Worm (Caenorhabditis elegans) whole organism, midembryonic: ENCODE measurements around the gene acox-1.6.

Experiments
- T22C8.4 ChIP-seq: fragments of 200-800 bp; sonication (Bioruptor generic); IDR thresholded peaks from 2 replicates; pipeline ENCODE4 v1.3.6; 2022; ENCODE audit warnings: missing genetic modification characterization, missing compliant biosample characterization
- cog-1 ChIP-seq: sonication (generic microtip); optimal IDR thresholded peaks from 2 replicates; lab custom pipeline; 2016; ENCODE audit warnings: missing genetic modification characterization, missing compliant biosample characterization
- flt-1 ChIP-seq: fragments of 200-800 bp; sonication (Bioruptor generic); IDR thresholded peaks from 2 replicates; pipeline ENCODE4 v1.3.6; 2022; ENCODE audit warnings: missing genetic modification characterization, missing compliant biosample characterization
- klf-2 ChIP-seq: fragments of 200-800 bp; sonication (Bioruptor generic); conservative IDR thresholded peaks from 2 replicates; pipeline ENCODE4 v1.3.6; 2022; ENCODE audit warnings: missing genetic modification reagents, missing genetic modification characterization, missing compliant biosample characterization
- med-1 ChIP-seq: sonication (generic microtip); optimal IDR thresholded peaks from 2 replicates; lab custom pipeline; 2017; ENCODE audit warnings: missing genetic modification characterization, mild to moderate bottlenecking, missing compliant biosample characterization, antibody characterized with exemption, missing genetic modification reagents; ENCODE audit not compliant: insufficient read depth
- ref-1 ChIP-seq: fragments of 200-800 bp; sonication (Bioruptor generic); conservative IDR thresholded peaks from 2 replicates; pipeline ENCODE4 v1.3.6; 2022; ENCODE audit warnings: missing genetic modification reagents, missing genetic modification characterization, missing compliant biosample characterization
- tab-1 ChIP-seq: fragments of 200-800 bp; sonication (Bioruptor generic); IDR thresholded peaks from 2 replicates; pipeline ENCODE4 v1.3.6; 2022; ENCODE audit warnings: missing genetic modification characterization, missing compliant biosample characterization
- ztf-23 ChIP-seq: fragments of 200-800 bp; sonication (Bioruptor generic); IDR thresholded peaks from 2 replicates; pipeline ENCODE4 v1.3.6; 2022; ENCODE audit warnings: missing genetic modification reagents, missing genetic modification characterization, missing compliant biosample characterization
- ztf-29 ChIP-seq: fragments of 200-800 bp; sonication (Bioruptor generic); IDR thresholded peaks from 2 replicates; pipeline ENCODE4 v1.3.6; 2022; ENCODE audit warnings: missing genetic modification reagents, missing genetic modification characterization, missing compliant biosample characterization

acox-1.6 gene

DNA sequence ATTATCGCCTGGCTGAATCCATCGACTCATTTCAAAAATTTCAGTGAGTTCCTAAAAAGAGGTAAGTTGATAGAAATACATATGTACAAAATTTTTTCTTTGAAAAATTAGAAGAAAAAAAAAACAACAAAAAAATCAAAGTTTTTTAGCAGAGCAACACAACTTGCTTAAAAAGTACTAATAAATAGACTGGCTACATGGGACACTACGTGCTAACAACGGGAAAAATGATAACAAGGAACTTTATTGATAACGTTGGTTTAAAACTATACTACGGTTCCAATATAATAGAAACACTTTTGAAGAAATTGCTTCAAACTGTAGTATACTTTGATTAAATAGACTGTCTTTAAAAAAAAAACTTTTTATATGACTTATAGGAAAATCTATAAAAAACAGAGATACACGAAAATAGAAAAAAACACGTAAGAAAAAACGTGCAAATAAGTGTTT lies at the start of gene acox-1.6:
TSS of gene acox-1.6 (minus strand) at position 51 of the 453 bp plus-strand sequence.
- no peak for TF ChIP-seq flt-1 (GFP tag; lab: Robert Waterston, UW)
- TF ChIP-seq cog-1 (tag; lab: Kevin White, UChicago) = no peak
- no peak for TF ChIP-seq klf-2
- no peak for TF ChIP-seq med-1 (GFP tag; lab: Kevin White, UChicago)
- TF ChIP-seq ref-1 (GFP tag; lab: Robert Waterston, UW) = no peak
- TF ChIP-seq ztf-29 (GFP tag; lab: Robert Waterston, UW) = no peak
- TF ChIP-seq T22C8.4 (GFP tag; lab: Robert Waterston, UW) = no peak
- no peak for TF ChIP-seq ztf-23 (GFP tag; lab: Robert Waterston, UW)
- TF ChIP-seq tab-1 (GFP tag; lab: Robert Waterston, UW) = no peak

- TF ChIP-seq ztf-29 (GFP tag; lab: Robert Waterston, UW) = no peak
- no peak for TF ChIP-seq ztf-23 (GFP tag; lab: Robert Waterston, UW)
- TF ChIP-seq klf-2 = no peak
- no peak for TF ChIP-seq flt-1 (GFP tag; lab: Robert Waterston, UW)
- TF ChIP-seq tab-1 (GFP tag; lab: Robert Waterston, UW) = no peak
- no peak for TF ChIP-seq ref-1 (GFP tag; lab: Robert Waterston, UW)
- no peak for TF ChIP-seq cog-1 (tag; lab: Kevin White, UChicago)
- no peak for TF ChIP-seq T22C8.4 (GFP tag; lab: Robert Waterston, UW)
- no peak for TF ChIP-seq med-1 (GFP tag; lab: Kevin White, UChicago)
Observed at ce11 chrX:15887989-15888388, 49.6 kb upstream of the acox-1.6 start.

- TF ChIP-seq T22C8.4 (GFP tag; lab: Robert Waterston, UW) = no peak
Observed at ce11 chrX:15887495-15887894, 49.1 kb upstream of the acox-1.6 start, which contains the start of gene F53H4.3. TSS of gene F53H4.3 (minus strand) at chrX:15887595.

- no peak for TF ChIP-seq klf-2
- TF ChIP-seq med-1 (GFP tag; lab: Kevin White, UChicago) = no peak
- TF ChIP-seq ztf-29 (GFP tag; lab: Robert Waterston, UW) = no peak
- TF ChIP-seq flt-1 (GFP tag; lab: Robert Waterston, UW) = no peak
- TF ChIP-seq ref-1 (GFP tag; lab: Robert Waterston, UW) = no peak
- TF ChIP-seq tab-1 (GFP tag; lab: Robert Waterston, UW) = no peak
- TF ChIP-seq cog-1 (tag; lab: Kevin White, UChicago) = no peak
- TF ChIP-seq T22C8.4 (GFP tag; lab: Robert Waterston, UW) = no peak
- no peak for TF ChIP-seq ztf-23 (GFP tag; lab: Robert Waterston, UW)
Observed at ce11 chrX:15884478-15884877, 46.1 kb upstream of the acox-1.6 start.

DNA sequence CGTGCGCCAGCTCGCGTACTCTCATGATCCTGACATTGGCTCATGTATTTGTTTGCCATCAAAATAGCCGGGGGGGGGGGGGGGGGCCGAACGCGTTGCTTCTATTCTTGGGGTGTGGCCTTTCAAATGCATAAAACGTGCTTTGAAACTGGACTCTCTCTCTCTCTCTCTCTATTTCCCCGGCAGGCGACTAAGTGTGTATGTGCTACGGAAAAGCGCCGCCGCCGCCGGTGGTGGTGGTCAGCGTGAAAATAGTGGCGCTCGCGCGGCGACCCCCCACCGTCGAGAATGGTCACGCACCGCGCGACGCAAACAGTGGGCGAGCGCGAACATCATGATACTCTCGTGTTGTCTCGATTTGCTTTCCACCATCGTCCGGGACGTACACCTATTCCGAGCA lies 42.7 kb upstream of the acox-1.6 start:
- TF ChIP-seq ref-1 (GFP tag; lab: Robert Waterston, UW) (no peak), tab-1 (GFP tag; lab: Robert Waterston, UW) (0 out of 2 replicates have a peak, but pooled peaks have one; percentile 10)

ce11 chrX:15878785-15879184 lies 40.4 kb upstream of the acox-1.6 start, which contains the start of gene gmeb-2:
TSS of gene gmeb-2 (plus strand) at chrX:15879085.
- TF ChIP-seq ztf-29 (GFP tag; lab: Robert Waterston, UW) (no peak), ztf-23 (GFP tag; lab: Robert Waterston, UW) (no peak), klf-2 (no peak), flt-1 (GFP tag; lab: Robert Waterston, UW) (no peak), med-1 (GFP tag; lab: Kevin White, UChicago) (no peak), cog-1 (tag; lab: Kevin White, UChicago) (no peak), tab-1 (GFP tag; lab: Robert Waterston, UW) (no peak), T22C8.4 (GFP tag; lab: Robert Waterston, UW) (no peak), ref-1 (GFP tag; lab: Robert Waterston, UW) (no peak)

ce11 chrX:15876936-15877335 lies 38.6 kb upstream of the acox-1.6 start:
- TF ChIP-seq tab-1 (GFP tag; lab: Robert Waterston, UW) (0 out of 2 replicates have a peak, but pooled peaks have one; percentile 51), ztf-23 (GFP tag; lab: Robert Waterston, UW) (0 out of 2 replicates have a peak, but pooled peaks have one; percentile 62), T22C8.4 (GFP tag; lab: Robert Waterston, UW) (no peak)

DNA sequence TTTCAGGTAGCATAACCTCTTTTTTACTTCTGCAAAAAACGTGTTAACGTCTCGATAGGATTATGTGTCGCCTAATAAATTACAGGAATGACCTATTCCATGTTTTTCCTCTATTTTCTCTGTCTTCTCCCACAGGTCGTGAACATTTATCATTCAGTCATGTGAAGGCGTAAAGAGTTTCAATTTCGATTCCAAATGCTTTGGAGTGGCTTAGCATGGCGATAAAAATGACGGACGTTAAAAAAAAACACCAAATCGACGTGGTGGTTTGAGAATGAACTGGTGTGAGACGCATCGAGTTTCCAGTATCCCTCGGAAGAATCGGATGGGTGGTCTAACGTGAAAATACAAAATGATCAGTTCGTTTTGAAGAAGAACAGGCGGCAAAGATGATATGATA lies 31.2 kb upstream of the acox-1.6 start:
- no peak for TF ChIP-seq ztf-29 (GFP tag; lab: Robert Waterston, UW)
- no peak for TF ChIP-seq flt-1 (GFP tag; lab: Robert Waterston, UW)
- TF ChIP-seq tab-1 (GFP tag; lab: Robert Waterston, UW) = no peak
- no peak for TF ChIP-seq ztf-23 (GFP tag; lab: Robert Waterston, UW)
- no peak for TF ChIP-seq klf-2
- TF ChIP-seq T22C8.4 (GFP tag; lab: Robert Waterston, UW) = no peak

ce11 chrX:15865868-15866555 lies 27.7 kb upstream of the acox-1.6 start, which contains the start of the genes csb-1 and F53H4.4:
TSS of gene csb-1 (minus strand) at chrX:15865918.
TSS of gene F53H4.4 (plus strand) at chrX:15866387.
- TF ChIP-seq med-1 (GFP tag; lab: Kevin White, UChicago) = no peak
- peak; percentile 18 for TF ChIP-seq cog-1 (tag; lab: Kevin White, UChicago)

- TF ChIP-seq ztf-29 (GFP tag; lab: Robert Waterston, UW) (no peak), ztf-23 (GFP tag; lab: Robert Waterston, UW) (no peak), klf-2 (no peak), flt-1 (GFP tag; lab: Robert Waterston, UW) (no peak), T22C8.4 (GFP tag; lab: Robert Waterston, UW) (no peak), tab-1 (GFP tag; lab: Robert Waterston, UW) (no peak), ref-1 (GFP tag; lab: Robert Waterston, UW) (no peak), cog-1 (tag; lab: Kevin White, UChicago) (no peak), med-1 (GFP tag; lab: Kevin White, UChicago) (no peak)
Observed at ce11 chrX:15860556-15861008, 22.2 kb upstream of the acox-1.6 start, which contains the start of gene F53H4.6. TSS of gene F53H4.6 (minus strand) at chrX:15860606.
